Worm (Caenorhabditis elegans) whole organism, L4 larva: ENCODE data around the gene cox-6A.

ENCODE experiments used
- Y105C5A.15 ChIP-seq: fragments of 200-800 bp; sonication (Bioruptor generic); IDR thresholded peaks from 2 replicates; pipeline ENCODE4 v1.3.6; 2022; ENCODE audit warnings: missing genetic modification characterization, missing compliant biosample characterization
- Y5F2A.4 ChIP-seq: fragments of 200-800 bp; sonication (Bioruptor generic); optimal IDR thresholded peaks from 2 replicates; lab custom pipeline; 2018; ENCODE audit warnings: mild to moderate bottlenecking, missing genetic modification characterization, missing compliant biosample characterization
- Y75B8A.6 ChIP-seq: fragments of 200-800 bp; sonication (Bioruptor generic); IDR thresholded peaks from 2 replicates; pipeline ENCODE4 v1.3.6; 2022; ENCODE audit warnings: missing genetic modification reagents, missing genetic modification characterization, missing compliant biosample characterization
- ZK337.2 ChIP-seq: fragments of 200-800 bp; sonication (Bioruptor generic); IDR thresholded peaks from 2 replicates; pipeline ENCODE4 v1.3.6; 2022; ENCODE audit warnings: missing genetic modification reagents, missing genetic modification characterization, missing compliant biosample characterization
- ZK546.5 ChIP-seq, 2 experiments: sonication (generic microtip); optimal IDR thresholded peaks; 2 replicates each; lab custom pipeline; 2017; ENCODE audit warnings: missing biosample characterization in 2 of 2, missing genetic modification characterization in 2 of 2
- aha-1 ChIP-seq: fragments of 150-350 bp; peaks from one replicate; lab custom pipeline; 2014; ENCODE audit warnings: missing biosample characterization, missing genetic modification characterization
- aly-2 ChIP-seq: sonication (generic microtip); optimal IDR thresholded peaks from 2 replicates; lab custom pipeline; 2018; ENCODE audit warnings: missing biosample characterization, missing genetic modification characterization
- ama-1 ChIP-seq: fragments of 150-350 bp; optimal IDR thresholded peaks from 2 replicates; lab custom pipeline; 2014; ENCODE audit warnings: inconsistent platforms, mixed read lengths
- attf-4 ChIP-seq: sonication (generic microtip); optimal IDR thresholded peaks from 3 replicates; lab custom pipeline; 2017; ENCODE audit warnings: missing biosample characterization, missing genetic modification characterization
- ceh-20 ChIP-seq: fragments of 200-800 bp; sonication (Bioruptor generic); IDR thresholded peaks from 2 replicates; pipeline ENCODE4 v1.3.6; 2022; ENCODE audit warnings: missing genetic modification reagents, missing genetic modification characterization, missing compliant biosample characterization
- ceh-28 ChIP-seq: fragments of 150-350 bp; optimal IDR thresholded peaks from 2 replicates; lab custom pipeline; 2014; ENCODE audit warnings: missing biosample characterization, missing genetic modification reagents, missing genetic modification characterization
- ceh-82 ChIP-seq: sonication (generic microtip); optimal IDR thresholded peaks from 2 replicates; lab custom pipeline; 2017; ENCODE audit warnings: missing biosample characterization, missing genetic modification characterization
- ces-1 ChIP-seq: fragments of 150-350 bp; sonication (generic microtip); optimal IDR thresholded peaks from 4 replicates; lab custom pipeline; 2014; ENCODE audit warnings: missing biosample characterization, missing genetic modification reagents, missing genetic modification characterization
- ctbp-1 ChIP-seq: fragments of 200-800 bp; sonication (Bioruptor generic); IDR thresholded peaks from 2 replicates; pipeline ENCODE4 v1.3.6; 2022; ENCODE audit warnings: missing genetic modification reagents, missing genetic modification characterization, missing compliant biosample characterization
- dmd-6 ChIP-seq: fragments of 200-800 bp; sonication (Bioruptor generic); IDR thresholded peaks from 2 replicates; pipeline ENCODE4 v1.3.6; 2022; ENCODE audit warnings: missing genetic modification reagents, missing genetic modification characterization, missing compliant biosample characterization
- dmd-8 ChIP-seq: fragments of 200-800 bp; sonication (Bioruptor generic); IDR thresholded peaks from 2 replicates; pipeline ENCODE4 v1.3.6; 2022; ENCODE audit warnings: missing genetic modification characterization, missing compliant biosample characterization
- dpl-1 ChIP-seq: fragments of 150-350 bp; optimal IDR thresholded peaks from 2 replicates; lab custom pipeline; 2014; ENCODE audit warnings: missing biosample characterization, missing genetic modification reagents, missing genetic modification characterization
- duxl-1 ChIP-seq: sonication (generic microtip); optimal IDR thresholded peaks from 2 replicates; lab custom pipeline; 2016; ENCODE audit warnings: mild to moderate bottlenecking, missing genetic modification characterization, moderate library complexity, missing compliant biosample characterization; ENCODE audit not compliant: poor library complexity
- dve-1 ChIP-seq: sonication (generic microtip); optimal IDR thresholded peaks from 2 replicates; lab custom pipeline; 2017; ENCODE audit warnings: antibody characterized with exemption, mild to moderate bottlenecking, missing genetic modification characterization, missing compliant biosample characterization; ENCODE audit not compliant: insufficient read depth
- fkh-10 ChIP-seq: fragments of 150-350 bp; optimal IDR thresholded peaks from 2 replicates; lab custom pipeline; 2014; ENCODE audit warnings: missing biosample characterization, missing genetic modification reagents, missing genetic modification characterization
- hlh-11 ChIP-seq: fragments of 200-800 bp; sonication (Bioruptor generic); optimal IDR thresholded peaks from 2 replicates; lab custom pipeline; 2018; ENCODE audit warnings: mild to moderate bottlenecking, missing genetic modification characterization, missing compliant biosample characterization
- jun-1 ChIP-seq: fragments of 150-350 bp; optimal IDR thresholded peaks from 2 replicates; lab custom pipeline; 2014; ENCODE audit warnings: missing biosample characterization, missing genetic modification reagents, missing genetic modification characterization
- lin-15B ChIP-seq: fragments of 150-350 bp; sonication (generic microtip); optimal IDR thresholded peaks from 3 replicates; lab custom pipeline; 2014; ENCODE audit warnings: missing biosample characterization, missing genetic modification characterization
- lir-3 ChIP-seq: sonication (generic microtip); optimal IDR thresholded peaks from 2 replicates; lab custom pipeline; 2016; ENCODE audit warnings: mild to moderate bottlenecking, missing genetic modification characterization, missing compliant biosample characterization
- lsy-2 ChIP-seq, 2 experiments: fragments of 150-350 bp in 1 of 2; sonication (generic microtip) in 1 of 2; optimal IDR thresholded peaks; 2 replicates each; lab custom pipeline; 2014 to 2017; ENCODE audit warnings: missing biosample characterization in 2 of 2, missing genetic modification characterization in 2 of 2
- madf-5 ChIP-seq, 2 experiments: fragments of 200-800 bp; sonication (Bioruptor generic); IDR thresholded peaks; 2 replicates each; pipeline ENCODE4 v1.3.6; 2022; ENCODE audit warnings: missing compliant biosample characterization in 2 of 2, missing genetic modification characterization in 2 of 2
- mdl-1 ChIP-seq, 2 experiments: fragments of 150-350 bp in 1 of 2; sonication (generic microtip) in 1 of 2; optimal IDR thresholded peaks; 2 replicates each; lab custom pipeline; 2014 to 2017; ENCODE audit warnings: missing biosample characterization in 2 of 2, missing genetic modification characterization in 2 of 2
- mes-2 ChIP-seq: sonication (generic microtip); optimal IDR thresholded peaks from 2 replicates; lab custom pipeline; 2016; ENCODE audit warnings: missing genotype, mild to moderate bottlenecking, missing genetic modification characterization, missing compliant biosample characterization; ENCODE audit not compliant: poor library complexity, severe bottlenecking
- mxl-3 ChIP-seq: fragments of 200-800 bp; sonication (Bioruptor generic); optimal IDR thresholded peaks from 2 replicates; lab custom pipeline; 2018; ENCODE audit warnings: mild to moderate bottlenecking, missing genetic modification characterization, missing compliant biosample characterization
- nhr-10 ChIP-seq: fragments of 150-350 bp; optimal IDR thresholded peaks from 2 replicates; lab custom pipeline; 2014; ENCODE audit warnings: missing biosample characterization, missing genetic modification characterization
- nhr-102 ChIP-seq: sonication (generic microtip); optimal IDR thresholded peaks from 2 replicates; lab custom pipeline; 2016; ENCODE audit warnings: mild to moderate bottlenecking, missing genetic modification characterization, moderate library complexity, missing compliant biosample characterization
- nhr-111 ChIP-seq: fragments of 200-800 bp; sonication (Bioruptor generic); optimal IDR thresholded peaks from 2 replicates; lab custom pipeline; 2018; ENCODE audit warnings: mild to moderate bottlenecking, missing genetic modification characterization, missing compliant biosample characterization
- nhr-41 ChIP-seq: fragments of 200-800 bp; sonication (Bioruptor generic); IDR thresholded peaks from 2 replicates; pipeline ENCODE4 v1.3.6; 2022; ENCODE audit warnings: missing genetic modification reagents, missing genetic modification characterization, missing compliant biosample characterization
- nhr-48 ChIP-seq: sonication (generic microtip); optimal IDR thresholded peaks from 2 replicates; lab custom pipeline; 2016; ENCODE audit warnings: mild to moderate bottlenecking, missing genetic modification characterization, missing compliant biosample characterization
- nhr-6 ChIP-seq: fragments of 150-350 bp; optimal IDR thresholded peaks from 2 replicates; lab custom pipeline; 2014; ENCODE audit warnings: missing biosample characterization, missing genetic modification characterization
- nhr-77 ChIP-seq: fragments of 150-350 bp; optimal IDR thresholded peaks from 2 replicates; lab custom pipeline; 2014; ENCODE audit warnings: missing biosample characterization, missing genetic modification characterization
- php-3 ChIP-seq: fragments of 200-800 bp; sonication (Bioruptor generic); IDR thresholded peaks from 2 replicates; pipeline ENCODE4 v1.3.6; 2022; ENCODE audit warnings: missing genetic modification reagents, missing genetic modification characterization, missing compliant biosample characterization
- set-16 ChIP-seq: fragments of 200-800 bp; sonication (Bioruptor generic); IDR thresholded peaks from 2 replicates; pipeline ENCODE4 v1.3.6; 2022; ENCODE audit warnings: missing genetic modification reagents, missing genetic modification characterization, missing compliant biosample characterization
- snpc-4 ChIP-seq: fragments of 150-350 bp; optimal IDR thresholded peaks from 2 replicates; lab custom pipeline; 2014; ENCODE audit warnings: missing biosample characterization, missing genetic modification characterization
- spr-3 ChIP-seq: fragments of 200-800 bp; sonication (Bioruptor generic); optimal IDR thresholded peaks from 2 replicates; lab custom pipeline; 2018; ENCODE audit warnings: mild to moderate bottlenecking, missing genetic modification characterization, missing compliant biosample characterization
- tra-1 ChIP-seq: fragments of 200-800 bp; sonication (Bioruptor generic); IDR thresholded peaks from 2 replicates; pipeline ENCODE4 v1.3.6; 2022; ENCODE audit warnings: missing genetic modification reagents, missing genetic modification characterization, missing compliant biosample characterization
- unc-130 ChIP-seq: sonication (generic microtip); optimal IDR thresholded peaks from 2 replicates; lab custom pipeline; 2016; ENCODE audit warnings: missing genetic modification reagents, missing genetic modification characterization, missing compliant biosample characterization
- unc-62 ChIP-seq, 3 experiments: fragments of 150-350 bp in 1 of 3; sonication (generic microtip); optimal IDR thresholded peaks in 2 of 3; peaks in 1 of 3; 1 replicate in 1 of 3; 2 replicates in 2 of 3; lab custom pipeline; 2014 to 2017; ENCODE audit warnings: missing biosample characterization in 3 of 3, missing genetic modification characterization in 3 of 3, missing genetic modification reagents in 3 of 3, missing genotype in 1 of 3
- ztf-7 ChIP-seq: fragments of 150-350 bp; optimal IDR thresholded peaks from 2 replicates; lab custom pipeline; 2014; ENCODE audit warnings: missing biosample characterization, missing genetic modification characterization

The cox-6A gene

ce11 chrIII:5105485-5105884 is 24.0 kb downstream of the cox-6A start:
- TF ChIP-seq nhr-6 (tag; lab: Kevin White, UChicago) (no peak), nhr-41 (no peak), dmd-8 (GFP tag; lab: Robert Waterston, UW) (0 out of 2 replicates have a peak, but pooled peaks have one; percentile 45), nhr-102 (tag; lab: Kevin White, UChicago) (no peak), madf-5 (GFP tag; IDR thresholded peaks at IDR 0.05; lab: Robert Waterston, UW) (no peak), unc-62 (GFP tag; optimal IDR thresholded peaks at IDR 0.05 in 1 of 2; lab: Kevin White, UChicago) (no peak), unc-62 (tag; optimal IDR thresholded peaks at IDR 0.05; lab: Kevin White, UChicago) (no peak), ceh-20 (GFP tag; lab: Robert Waterston, UW) (no peak), tra-1 (GFP tag; lab: Robert Waterston, UW) (no peak), set-16 (GFP tag; lab: Robert Waterston, UW) (peak; percentile 87), attf-4 (tag; lab: Kevin White, UChicago) (no peak), jun-1 (tag; lab: Kevin White, UChicago) (no peak), fkh-10 (GFP tag; lab: Kevin White, UChicago) (no peak), ces-1 (GFP tag; lab: Kevin White, UChicago) (no peak)

DNA sequence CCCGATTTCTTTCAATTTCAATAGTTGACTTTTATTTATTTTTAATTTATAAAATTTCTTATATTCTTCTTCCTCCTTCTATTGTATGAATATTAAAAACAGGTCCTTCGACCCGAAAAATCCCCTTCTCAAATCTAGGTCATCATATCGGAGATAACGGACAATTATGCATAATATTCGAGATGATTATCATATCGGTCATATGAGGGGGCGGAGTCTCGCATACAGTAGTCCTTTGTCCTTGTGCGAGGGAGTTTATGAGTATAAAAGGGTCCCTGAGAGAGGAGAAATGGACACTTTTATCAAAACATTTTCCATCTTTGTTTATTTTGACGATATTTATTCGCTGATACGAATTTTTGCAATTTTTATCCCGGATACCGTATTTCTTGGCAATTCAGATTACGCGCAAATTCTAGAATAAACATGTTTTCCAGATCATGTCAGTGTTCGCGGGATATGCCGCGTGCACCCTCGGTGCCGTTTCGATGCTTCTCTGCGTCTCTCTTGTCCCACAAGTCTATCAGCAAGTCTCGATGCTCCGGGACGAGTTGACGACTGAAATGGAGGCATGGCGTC is 25.5 kb downstream of the cox-6A start, which contains the start of gene dpy-17:
TSS of gene dpy-17 (plus strand) at position 438 of the 579 bp plus-strand sequence.
- TF ChIP-seq aha-1 (tag; lab: Kevin White, UChicago) (no peak), dmd-6 (GFP tag; lab: Robert Waterston, UW) (no peak), snpc-4 (tag; lab: Kevin White, UChicago) (no peak), ztf-7 (no peak), lin-15B (tag; lab: Kevin White, UChicago) (no peak), ceh-28 (tag; lab: Kevin White, UChicago) (no peak), ctbp-1 (GFP tag; lab: Robert Waterston, UW) (no peak), dve-1 (tag; lab: Kevin White, UChicago) (no peak), ZK337.2 (GFP tag; lab: Robert Waterston, UW) (no peak), lsy-2 (tag; optimal IDR thresholded peaks at IDR 0.05; lab: Kevin White, UChicago) (no peak), Y5F2A.4 (GFP tag; lab: Kevin White, UChicago) (no peak), duxl-1 (tag; lab: Kevin White, UChicago) (no peak), mdl-1 (tag; optimal IDR thresholded peaks at IDR 0.05; lab: Kevin White, UChicago) (no peak), nhr-48 (tag; lab: Kevin White, UChicago) (no peak), mes-2 (tag; lab: Kevin White, UChicago) (no peak), hlh-11 (tag; lab: Kevin White, UChicago) (no peak), Y105C5A.15 (no peak), lir-3 (no peak), ZK546.5 (tag; optimal IDR thresholded peaks at IDR 0.05; lab: Kevin White, UChicago) (no peak), nhr-111 (GFP tag; lab: Kevin White, UChicago) (no peak)
- TF ChIP-seq, all 104 proteins: peak for 0

DNA sequence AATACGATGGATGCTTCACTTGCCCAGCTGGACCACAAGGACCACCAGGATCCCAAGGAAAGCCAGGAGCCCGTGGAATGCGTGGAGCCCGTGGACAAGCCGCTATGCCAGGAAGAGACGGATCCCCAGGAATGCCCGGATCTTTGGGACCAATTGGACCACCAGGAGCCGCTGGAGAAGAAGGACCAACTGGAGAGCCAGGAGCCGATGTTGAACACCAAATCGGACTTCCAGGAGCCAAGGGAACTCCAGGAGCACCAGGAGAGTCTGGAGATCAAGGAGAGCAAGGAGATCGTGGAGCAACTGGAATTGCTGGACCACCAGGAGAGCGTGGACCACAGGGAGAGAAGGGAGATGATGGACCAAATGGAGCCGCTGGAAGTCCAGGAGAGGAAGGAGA is 26.4 kb downstream of the cox-6A start:
- TF ChIP-seq madf-5 (GFP tag; IDR thresholded peaks at IDR 0.05; lab: Robert Waterston, UW) (no peak), set-16 (GFP tag; lab: Robert Waterston, UW) (peak; percentile 89)

DNA sequence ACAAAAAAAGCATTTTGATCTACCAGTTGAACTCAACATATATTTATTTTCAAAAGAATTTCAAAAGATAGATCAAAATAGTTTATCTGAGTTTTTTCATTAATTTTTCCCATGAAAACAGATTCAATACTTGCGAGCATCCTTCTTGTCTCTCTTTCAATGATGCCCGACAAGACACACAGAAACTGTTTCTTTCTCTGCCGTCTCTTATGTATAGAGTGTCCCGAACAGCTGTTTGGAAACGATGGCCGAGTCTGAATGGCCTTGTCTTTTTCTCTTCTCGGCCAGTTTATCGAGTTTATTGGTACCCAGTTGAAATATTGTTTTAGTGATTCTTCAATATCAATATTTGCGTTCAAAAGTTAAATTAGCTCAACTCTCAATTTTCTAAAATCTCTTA is 27.2 kb downstream of the cox-6A start:
- TF ChIP-seq lin-15B (tag; lab: Kevin White, UChicago) (peak; percentile 35), php-3 (GFP tag; lab: Robert Waterston, UW) (no peak), duxl-1 (tag; lab: Kevin White, UChicago) (no peak), nhr-41 (no peak), mes-2 (tag; lab: Kevin White, UChicago) (peak; percentile 94), dpl-1 (GFP tag; lab: Kevin White, UChicago) (peak; percentile 42), lsy-2 (tag; optimal IDR thresholded peaks at IDR 0.05; lab: Kevin White, UChicago) (peak in 1 of 2 experiments; percentile 75), spr-3 (GFP tag; lab: Kevin White, UChicago) (no peak), set-16 (GFP tag; lab: Robert Waterston, UW) (no peak), nhr-10 (tag; lab: Kevin White, UChicago) (no peak), nhr-77 (tag; lab: Kevin White, UChicago) (no peak), unc-130 (GFP tag; lab: Kevin White, UChicago) (peak; percentile 24), ama-1 (no peak), hlh-11 (tag; lab: Kevin White, UChicago) (peak; percentile 97), mxl-3 (GFP tag; lab: Kevin White, UChicago) (peak; percentile 48), aly-2 (tag; lab: Kevin White, UChicago) (no peak), Y75B8A.6 (GFP tag; lab: Robert Waterston, UW) (no peak), ceh-82 (tag; lab: Kevin White, UChicago) (no peak), nhr-6 (tag; lab: Kevin White, UChicago) (no peak), ZK546.5 (tag; optimal IDR thresholded peaks at IDR 0.05; lab: Kevin White, UChicago) (no peak)
